Worm (Caenorhabditis elegans): ENCODE measurements around the gene F31F6.2.

Gene F31F6.2

ce11 chrX:14853712-14854217 is 17.9 kb downstream of the F31F6.2 start, which contains the start of the genes C27C12.1 and C27C12.4 (continued):
- TF ChIP-seq hrde-1 (tag; optimal IDR thresholded peaks at IDR 0.05; ENCODE audit: borderline replicate concordance) (no peak), dpl-1 (GFP tag; optimal IDR thresholded peaks at IDR 0.05) (no peak), C17E4.6 (GFP tag; IDR thresholded peaks at IDR 0.05) (no peak), ceh-100 (GFP tag; IDR thresholded peaks at IDR 0.05) (no peak), let-526 (GFP tag; IDR thresholded peaks at IDR 0.05) (no peak), mxl-1 (tag; optimal IDR thresholded peaks at IDR 0.05) (no peak), tbx-9 (tag; optimal IDR thresholded peaks at IDR 0.05; ENCODE audit: borderline replicate concordance) (no peak), ztf-22 (GFP tag; optimal IDR thresholded peaks at IDR 0.05) (no peak), snpc-4 (GFP tag; optimal IDR thresholded peaks at IDR 0.05) (peak; percentile 21), snpc-4 (tag; optimal IDR thresholded peaks at IDR 0.05) (peak in 2 of 4 experiments; percentile 67 to 75), efl-1 (GFP tag; optimal IDR thresholded peaks at IDR 0.05) (no peak), rec-8 (tag; optimal IDR thresholded peaks at IDR 0.05) (no peak), pbrm-1 (GFP tag; IDR thresholded peaks at IDR 0.05) (peak; percentile 67; the same call in 1 of the 2 replicates), F37B4.10 (GFP tag; IDR thresholded peaks at IDR 0.05) (no peak), B0019.2 (GFP tag; conservative IDR thresholded peaks at IDR 0.05) (no peak), let-607 (tag; optimal IDR thresholded peaks at IDR 0.05) (peak; percentile 9 to 48), hmg-1.2 (GFP tag; IDR thresholded peaks at IDR 0.05) (no peak; the same call in 1 of the 2 replicates), sptf-2 (GFP tag; optimal IDR thresholded peaks at IDR 0.05) (no peak), F57C9.4 (tag; optimal IDR thresholded peaks at IDR 0.05) (no peak), snpc-1.1 (tag; optimal IDR thresholded peaks at IDR 0.05; ENCODE audit: insufficient read depth) (no peak), nhr-90 (tag; optimal IDR thresholded peaks at IDR 0.05) (no peak), ceh-79 (tag; optimal IDR thresholded peaks at IDR 0.05) (no peak), attf-6 (GFP tag; IDR thresholded peaks at IDR 0.05) (no peak), unc-130 (GFP tag; optimal IDR thresholded peaks at IDR 0.05) (no peak), madf-3 (GFP tag; IDR thresholded peaks at IDR 0.05) (no peak), athp-1 (tag; optimal IDR thresholded peaks at IDR 0.05) (no peak), nhr-27 (tag; optimal IDR thresholded peaks at IDR 0.05) (no peak), bed-1 (GFP tag; IDR thresholded peaks at IDR 0.05) (no peak), cebp-1 (GFP tag; IDR thresholded peaks at IDR 0.05) (no peak), cebp-1 (tag; optimal IDR thresholded peaks at IDR 0.05) (no peak), snpc-1.3 (tag; optimal IDR thresholded peaks at IDR 0.05; ENCODE audit: insufficient read depth) (peak; percentile 0), ztf-6 (GFP tag; IDR thresholded peaks at IDR 0.05) (no peak), Y53F4B.3 (GFP tag; IDR thresholded peaks at IDR 0.05) (no peak), F39B2.1 (GFP tag; IDR thresholded peaks at IDR 0.05) (no peak), somi-1 (GFP tag; optimal IDR thresholded peaks at IDR 0.05) (no peak), zim-3 (tag; optimal IDR thresholded peaks at IDR 0.05) (no peak), ekl-4 (GFP tag; IDR thresholded peaks at IDR 0.05) (peak; percentile 57; the same call in 1 of the 2 replicates), gei-17 (GFP tag; optimal IDR thresholded peaks at IDR 0.05) (peak; percentile 15), sdz-38 (tag; optimal IDR thresholded peaks at IDR 0.05) (no peak), lag-1 (GFP tag; IDR thresholded peaks at IDR 0.05) (no peak)
